Fruit fly (Drosophila melanogaster) whole organism, embryonic: ENCODE measurements around the gene dpr3.

Experiments used
- CG10274 ChIP-seq: fragments of 200-800 bp; sonication (Bioruptor generic); optimal IDR thresholded peaks from 3 replicates; lab custom pipeline; 2017; ENCODE audit warnings: missing biosample characterization, mild to moderate bottlenecking, missing genetic modification characterization
- CG10366 ChIP-seq: fragments of 200-800 bp; sonication (Bioruptor generic); IDR thresholded peaks from 2 replicates; pipeline ENCODE4 v1.3.6; 2022; ENCODE audit warnings: missing biosample characterization, missing genetic modification characterization
- CG11398 ChIP-seq: fragments of 200-800 bp; sonication (Bioruptor generic); optimal IDR thresholded peaks from 2 replicates; lab custom pipeline; 2016; ENCODE audit warnings: missing biosample characterization, missing genetic modification characterization
- CG12071 ChIP-seq: fragments of 200-800 bp; sonication (Bioruptor generic); optimal IDR thresholded peaks from 3 replicates; lab custom pipeline; 2018; ENCODE audit warnings: missing biosample characterization, mild to moderate bottlenecking, missing genetic modification characterization
- CG13775 ChIP-seq: fragments of 200-800 bp; sonication (Bioruptor generic); optimal IDR thresholded peaks from 3 replicates; lab custom pipeline; 2017; ENCODE audit warnings: missing biosample characterization, mild to moderate bottlenecking, missing genetic modification characterization
- CG17612 ChIP-seq: fragments of 200-800 bp; sonication (Bioruptor generic); IDR thresholded peaks from 2 replicates; pipeline ENCODE4 v1.3.6; 2022; ENCODE audit warnings: missing biosample characterization, missing genetic modification characterization
- CG18599 ChIP-seq: fragments of 200-800 bp; sonication (Bioruptor generic); optimal IDR thresholded peaks from 3 replicates; lab custom pipeline; 2017; ENCODE audit warnings: missing biosample characterization, missing genetic modification characterization, mild to moderate bottlenecking, moderate library complexity, missing genetic modification reagents
- CG4360 ChIP-seq: fragments of 200-800 bp; sonication (Bioruptor generic); IDR thresholded peaks from 2 replicates; pipeline ENCODE4 v1.3.6; 2022; ENCODE audit warnings: missing biosample characterization, missing genetic modification characterization
- CG4820 ChIP-seq: fragments of 200-800 bp; sonication (Bioruptor generic); optimal IDR thresholded peaks from 3 replicates; lab custom pipeline; 2016; ENCODE audit warnings: missing biosample characterization, missing genetic modification characterization
- CG6683 ChIP-seq: fragments of 200-800 bp; sonication (Bioruptor generic); optimal IDR thresholded peaks from 2 replicates; lab custom pipeline; 2017; ENCODE audit warnings: missing biosample characterization, mild to moderate bottlenecking, missing genetic modification characterization, missing genetic modification reagents
- CG7357 ChIP-seq: fragments of 200-800 bp; sonication (Bioruptor generic); IDR thresholded peaks from 3 replicates; pipeline ENCODE4 v1.3.6; 2022; ENCODE audit warnings: missing biosample characterization, missing genetic modification characterization
- CG7372 ChIP-seq: fragments of 200-800 bp; sonication (Bioruptor generic); IDR thresholded peaks from 2 replicates; pipeline ENCODE4 v1.3.6; 2022; ENCODE audit warnings: missing biosample characterization, missing genetic modification characterization
- CG9797 ChIP-seq: fragments of 200-800 bp; sonication (Bioruptor generic); optimal IDR thresholded peaks from 3 replicates; lab custom pipeline; 2018; ENCODE audit warnings: missing biosample characterization, mild to moderate bottlenecking, missing genetic modification characterization
- Camta ChIP-seq: fragments of 200-800 bp; sonication (Bioruptor generic); optimal IDR thresholded peaks from 2 replicates; lab custom pipeline; 2016; ENCODE audit warnings: missing biosample characterization, missing genetic modification characterization
- Dek ChIP-seq: fragments of 200-800 bp; sonication (Bioruptor generic); optimal IDR thresholded peaks from 3 replicates; lab custom pipeline; 2019; ENCODE audit warnings: missing biosample characterization, mild to moderate bottlenecking, missing genetic modification characterization, moderate library complexity
- Dp ChIP-seq: fragments of 200-800 bp; sonication (Bioruptor generic); optimal IDR thresholded peaks from 2 replicates; lab custom pipeline; 2018; ENCODE audit warnings: missing biosample characterization, mild to moderate bottlenecking, missing genetic modification characterization, moderate library complexity
- Fer1 ChIP-seq: fragments of 200-800 bp; sonication (Bioruptor generic); optimal IDR thresholded peaks from 2 replicates; lab custom pipeline; 2017; ENCODE audit warnings: missing biosample characterization, mild to moderate bottlenecking, missing genetic modification characterization
- Hmx ChIP-seq: fragments of 200-800 bp; sonication (Bioruptor generic); optimal IDR thresholded peaks from 2 replicates; lab custom pipeline; 2016; ENCODE audit warnings: missing biosample characterization, missing genetic modification characterization
- MESR4 ChIP-seq: fragments of 200-800 bp; sonication (Bioruptor generic); optimal IDR thresholded peaks from 2 replicates; lab custom pipeline; 2018; ENCODE audit warnings: missing biosample characterization, mild to moderate bottlenecking, missing genetic modification characterization, moderate library complexity
- Mes4 ChIP-seq: fragments of 200-800 bp; sonication (Bioruptor generic); optimal IDR thresholded peaks from 2 replicates; lab custom pipeline; 2016; ENCODE audit warnings: missing biosample characterization, missing genetic modification characterization
- Neu2 ChIP-seq: fragments of 200-800 bp; sonication (Bioruptor generic); optimal IDR thresholded peaks from 3 replicates; lab custom pipeline; 2016; ENCODE audit warnings: missing biosample characterization, missing genetic modification characterization, borderline replicate concordance
- Nf-YB ChIP-seq: fragments of 200-800 bp; sonication (Bioruptor generic); optimal IDR thresholded peaks from 3 replicates; lab custom pipeline; 2019; ENCODE audit warnings: missing biosample characterization, mild to moderate bottlenecking, missing genetic modification characterization, moderate library complexity
- Nf-YC ChIP-seq: fragments of 200-800 bp; optimal IDR thresholded peaks from 3 replicates; lab custom pipeline; 2019; ENCODE audit warnings: missing biosample characterization, mild to moderate bottlenecking, missing genetic modification characterization, moderate library complexity
- Opbp ChIP-seq: fragments of 200-800 bp; sonication (Bioruptor generic); IDR thresholded peaks from 3 replicates; pipeline ENCODE4 v1.3.6; 2022; ENCODE audit warnings: missing biosample characterization, missing genetic modification characterization; ENCODE audit not compliant: partially characterized antibody
- Sin3A ChIP-seq: fragments of >200 bp; optimal IDR thresholded peaks from 2 replicates; lab custom pipeline; 2018
- Stat92E ChIP-seq, 3 experiments: fragments of >200 bp in 2 of 3; fragments of 200-800 bp in 1 of 3; sonication (Bioruptor generic) in 1 of 3; optimal IDR thresholded peaks; 2 replicates each; lab custom pipeline; 2017 to 2019; ENCODE audit warnings: missing biosample characterization in 3 of 3, missing genetic modification characterization in 3 of 3, mild to moderate bottlenecking in 1 of 3, moderate library complexity in 1 of 3
- Tbp ChIP-seq: fragments of >200 bp; optimal IDR thresholded peaks from 2 replicates; lab custom pipeline; 2018; ENCODE audit warnings: missing biosample characterization, missing genetic modification characterization
- Xbp1 ChIP-seq: fragments of 200-800 bp; sonication (Bioruptor generic); optimal IDR thresholded peaks from 3 replicates; lab custom pipeline; 2016; ENCODE audit warnings: missing biosample characterization, mild to moderate bottlenecking, missing genetic modification characterization
- bcd ChIP-seq: fragments of 200-800 bp; sonication (Bioruptor generic); optimal IDR thresholded peaks from 2 replicates; lab custom pipeline; 2017; ENCODE audit warnings: missing biosample characterization, mild to moderate bottlenecking, missing genetic modification characterization
- ci ChIP-seq: fragments of 200-800 bp; sonication (Bioruptor generic); IDR thresholded peaks from 3 replicates; pipeline ENCODE4 v1.3.6; 2022; ENCODE audit warnings: missing biosample characterization, missing genetic modification characterization
- corto ChIP-seq: fragments of 200-800 bp; sonication (Bioruptor generic); optimal IDR thresholded peaks from 2 replicates; lab custom pipeline; 2016; ENCODE audit warnings: missing biosample characterization, mild to moderate bottlenecking, missing genetic modification characterization, moderate library complexity
- cwo ChIP-seq: fragments of 200-800 bp; sonication (Bioruptor generic); optimal IDR thresholded peaks from 3 replicates; lab custom pipeline; 2017; ENCODE audit warnings: missing biosample characterization, missing genetic modification characterization, mild to moderate bottlenecking, moderate library complexity, missing genetic modification reagents
- fd3F ChIP-seq: fragments of 200-800 bp; sonication (Bioruptor generic); optimal IDR thresholded peaks from 2 replicates; lab custom pipeline; 2018; ENCODE audit warnings: missing biosample characterization, mild to moderate bottlenecking, missing genetic modification characterization, moderate library complexity
- gem ChIP-seq: fragments of 200-800 bp; sonication (Bioruptor generic); optimal IDR thresholded peaks from 2 replicates; lab custom pipeline; 2019; ENCODE audit warnings: missing biosample characterization, mild to moderate bottlenecking, missing genetic modification characterization, moderate library complexity
- gt ChIP-seq: fragments of 200-800 bp; sonication (Bioruptor generic); IDR thresholded peaks from 2 replicates; pipeline ENCODE4 v1.3.6; 2022; ENCODE audit warnings: missing biosample characterization, missing genetic modification characterization
- insv ChIP-seq, 2 experiments: fragments of 200-800 bp; sonication (Bioruptor generic); optimal IDR thresholded peaks; 3 replicates each; lab custom pipeline; 2016 to 2018; ENCODE audit warnings: missing biosample characterization in 2 of 2, missing genetic modification characterization in 2 of 2
- lab ChIP-seq: fragments of 200-800 bp; sonication (Bioruptor generic); optimal IDR thresholded peaks from 3 replicates; lab custom pipeline; 2017; ENCODE audit warnings: missing biosample characterization, missing genetic modification characterization, mild to moderate bottlenecking, moderate library complexity, missing genetic modification reagents
- nmo ChIP-seq: fragments of 200-800 bp; sonication (Bioruptor generic); optimal IDR thresholded peaks from 2 replicates; lab custom pipeline; 2018; ENCODE audit warnings: missing biosample characterization, mild to moderate bottlenecking, missing genetic modification characterization, moderate library complexity
- pnt ChIP-seq: fragments of 200-800 bp; sonication (Bioruptor generic); optimal IDR thresholded peaks from 3 replicates; lab custom pipeline; 2016; ENCODE audit warnings: missing biosample characterization, missing genetic modification characterization
- pum ChIP-seq: fragments of 200-800 bp; sonication (Bioruptor generic); optimal IDR thresholded peaks from 2 replicates; lab custom pipeline; 2016; ENCODE audit warnings: missing biosample characterization, missing genetic modification characterization
- pzg ChIP-seq: fragments of 200-800 bp; sonication (Bioruptor generic); optimal IDR thresholded peaks from 3 replicates; lab custom pipeline; 2018; ENCODE audit warnings: missing biosample characterization, mild to moderate bottlenecking, missing genetic modification characterization, moderate library complexity
- sima ChIP-seq: fragments of 200-800 bp; sonication (Bioruptor generic); optimal IDR thresholded peaks from 2 replicates; lab custom pipeline; 2016; ENCODE audit warnings: missing biosample characterization, missing genetic modification characterization
- slou ChIP-seq: fragments of 200-800 bp; sonication (Bioruptor generic); optimal IDR thresholded peaks from 3 replicates; lab custom pipeline; 2016; ENCODE audit warnings: missing biosample characterization, missing genetic modification characterization
- so ChIP-seq: fragments of 200-800 bp; sonication (Bioruptor generic); IDR thresholded peaks from 3 replicates; pipeline ENCODE4 v1.3.6; 2022; ENCODE audit warnings: missing biosample characterization, missing genetic modification characterization
- ssp ChIP-seq: fragments of 200-800 bp; sonication (Bioruptor generic); IDR thresholded peaks from 2 replicates; pipeline ENCODE4 v1.3.6; 2022; ENCODE audit warnings: missing biosample characterization, missing genetic modification characterization
- stwl ChIP-seq: fragments of 200-800 bp; sonication (Bioruptor generic); optimal IDR thresholded peaks from 3 replicates; lab custom pipeline; 2018; ENCODE audit warnings: missing biosample characterization, mild to moderate bottlenecking, missing genetic modification characterization, moderate library complexity
- zf30C ChIP-seq: fragments of 200-800 bp; sonication (Bioruptor generic); optimal IDR thresholded peaks from 3 replicates; lab custom pipeline; 2018; ENCODE audit warnings: missing biosample characterization, mild to moderate bottlenecking, missing genetic modification characterization
- zfh2 ChIP-seq: fragments of 200-800 bp; sonication (Bioruptor generic); optimal IDR thresholded peaks from 2 replicates; lab custom pipeline; 2016; ENCODE audit warnings: missing biosample characterization, missing genetic modification characterization

Gene dpr3

dm6 chr2L:2144725-2145656 lies 35.3 kb upstream of the dpr3 start, which contains the start of gene tho2 (continued):
- TF ChIP-seq CG11398 = no peak
- peak; percentile 4 for TF ChIP-seq Dp (GFP tag; lab: Kevin White, UChicago)
- TF ChIP-seq CG6683 (GFP tag; lab: Kevin White, UChicago) = no peak
- TF ChIP-seq CG7357 (GFP tag; lab: Robert Waterston, UW) = 0 out of 3 replicates have a peak, but pooled peaks have one; percentile 27
- TF ChIP-seq stwl = peak; percentile 59
- TF ChIP-seq CG9797 = peak; percentile 53
- TF ChIP-seq CG12071 (GFP tag; lab: Kevin White, UChicago) = no peak
- TF ChIP-seq corto (GFP tag; lab: Kevin White, UChicago) = no peak
- TF ChIP-seq CG7372 (GFP tag; lab: Robert Waterston, UW) = no peak
- TF ChIP-seq Neu2 (GFP tag; lab: Kevin White, UChicago) = no peak
- TF ChIP-seq Hmx (GFP tag; lab: Kevin White, UChicago) = no peak
- no peak for TF ChIP-seq pum
- TF ChIP-seq zf30C (GFP tag; lab: Kevin White, UChicago) = no peak
- TF ChIP-seq fd3F (GFP tag; lab: Kevin White, UChicago) = no peak
- no peak for TF ChIP-seq Nf-YB (GFP tag; lab: Kevin White, UChicago)
- no peak for TF ChIP-seq Mes4 (GFP tag; lab: Kevin White, UChicago)
- no peak for TF ChIP-seq Dek
- TF ChIP-seq ssp = peak; percentile 75
- TF ChIP-seq pzg (GFP tag; lab: Kevin White, UChicago) = peak; percentile 45

- TF ChIP-seq Stat92E (GFP tag; optimal IDR thresholded peaks at IDR 0.05; lab: Kevin White, UChicago) (no peak), sima (GFP tag; lab: Kevin White, UChicago) (no peak), CG13775 (GFP tag; lab: Kevin White, UChicago) (no peak), gem (tag; lab: Kevin White, UChicago) (no peak), Opbp (GFP tag; lab: Robert Waterston, UW) (no peak), Fer1 (GFP tag; lab: Kevin White, UChicago) (no peak), so (GFP tag; lab: Robert Waterston, UW) (no peak), bcd (peak; percentile 9), Sin3A (no peak), fd3F (GFP tag; lab: Kevin White, UChicago) (peak; percentile 26), Nf-YC (no peak), nmo (GFP tag; lab: Kevin White, UChicago) (no peak), cwo (GFP tag; lab: Kevin White, UChicago) (peak; percentile 69), pnt (GFP tag; lab: Kevin White, UChicago) (no peak), MESR4 (no peak), CG4360 (GFP tag; lab: Robert Waterston, UW) (no peak), gt (GFP tag; lab: Robert Waterston, UW) (no peak), CG4820 (GFP tag; lab: Kevin White, UChicago) (peak; percentile 5), Xbp1 (peak; percentile 33), CG10274 (GFP tag; lab: Kevin White, UChicago) (peak; percentile 98), ci (GFP tag; lab: Robert Waterston, UW) (0 out of 3 replicates have a peak, but pooled peaks have one; percentile 30), lab (no peak), Tbp (no peak), CG18599 (GFP tag; lab: Kevin White, UChicago) (peak; percentile 50), insv (GFP tag; optimal IDR thresholded peaks at IDR 0.05; lab: Kevin White, UChicago) (no peak), slou (GFP tag; lab: Kevin White, UChicago) (peak; percentile 1), CG10366 (GFP tag; lab: Robert Waterston, UW) (no peak), CG17612 (no peak), Camta (GFP tag; lab: Kevin White, UChicago) (no peak), zfh2 (GFP tag; lab: Kevin White, UChicago) (peak; percentile 49)
These were observed 23.3 kb upstream of the dpr3 start for dm6 chr2L:2133009-2133408.
